Fruit fly (Drosophila melanogaster) whole organism, prepupa: ENCODE data around the gene RpL40.
A peak's percentile ranks its signal among the peaks of the same experiment; 100 is the strongest.

Source experiments
- CG11902 ChIP-seq: fragments of 200-800 bp; sonication (Bioruptor generic); optimal IDR thresholded peaks from 3 replicates; lab custom pipeline; 2016; ENCODE audit warnings: missing biosample characterization, missing genetic modification characterization
- CG15336 ChIP-seq: fragments of 200-800 bp; sonication (Bioruptor generic); IDR thresholded peaks from 2 replicates; pipeline ENCODE4 v1.3.6; 2022; ENCODE audit warnings: missing biosample characterization, missing genetic modification characterization
- CG3032 ChIP-seq: fragments of 200-800 bp; optimal IDR thresholded peaks from 2 replicates; lab custom pipeline; 2019; ENCODE audit warnings: missing biosample characterization, mild to moderate bottlenecking, missing genetic modification characterization, moderate library complexity
- CG6792 ChIP-seq: fragments of 200-800 bp; sonication (Bioruptor generic); optimal IDR thresholded peaks from 3 replicates; lab custom pipeline; 2016; ENCODE audit warnings: missing biosample characterization, missing genetic modification characterization
- CG6808 ChIP-seq: fragments of 200-800 bp; sonication (Bioruptor generic); optimal IDR thresholded peaks from 3 replicates; lab custom pipeline; 2017; ENCODE audit warnings: missing biosample characterization, missing genetic modification characterization, mild to moderate bottlenecking, moderate library complexity, missing genetic modification reagents
- CG8119 ChIP-seq: fragments of 200-800 bp; sonication (Bioruptor generic); IDR thresholded peaks from 3 replicates; pipeline ENCODE4 v1.3.6; 2022; ENCODE audit warnings: missing biosample characterization, missing genetic modification characterization
- Gug ChIP-seq: fragments of 200-800 bp; sonication (Bioruptor generic); IDR thresholded peaks from 2 replicates; pipeline ENCODE4 v1.3.6; 2022; ENCODE audit warnings: missing biosample characterization, missing genetic modification characterization
- Lpt ChIP-seq: fragments of 200-800 bp; sonication (Bioruptor generic); optimal IDR thresholded peaks from 3 replicates; lab custom pipeline; 2016; ENCODE audit warnings: missing biosample characterization, missing genetic modification characterization
- OdsH ChIP-seq: fragments of 200-800 bp; sonication (Bioruptor generic); optimal IDR thresholded peaks from 3 replicates; lab custom pipeline; 2016; ENCODE audit warnings: missing biosample characterization, missing genetic modification characterization
- Sox102F ChIP-seq: fragments of 200-800 bp; sonication (Bioruptor generic); optimal IDR thresholded peaks from 2 replicates; lab custom pipeline; 2016; ENCODE audit warnings: missing biosample characterization, mild to moderate bottlenecking, missing genetic modification characterization
- acj6 ChIP-seq: fragments of 200-800 bp; sonication (Bioruptor generic); optimal IDR thresholded peaks from 3 replicates; lab custom pipeline; 2016; ENCODE audit warnings: missing biosample characterization, missing genetic modification characterization
- salr ChIP-seq, 2 experiments: fragments of 200-800 bp; sonication (Bioruptor generic); optimal IDR thresholded peaks; 3 replicates each; lab custom pipeline; 2016 to 2018; ENCODE audit warnings: missing biosample characterization in 2 of 2, missing genetic modification characterization in 2 of 2, mild to moderate bottlenecking in 1 of 2

dm6 chr2L:4222921-4223279 is 4.6 kb upstream of the RpL40 start:
- peak; percentile 83 to 87 for TF ChIP-seq salr (GFP tag; optimal IDR thresholded peaks at IDR 0.05; lab: Kevin White, UChicago)
- TF ChIP-seq CG11902 (GFP tag; lab: Kevin White, UChicago) = peak; percentile 60
- peak; percentile 73 for TF ChIP-seq CG15336
- peak; percentile 81 for TF ChIP-seq Sox102F
- peak; percentile 80 for TF ChIP-seq CG6792
- TF ChIP-seq acj6 = peak; percentile 89
- TF ChIP-seq Gug = no peak
- peak; percentile 94 for TF ChIP-seq CG3032 (tag; lab: Kevin White, UChicago)
- peak; percentile 93 for TF ChIP-seq CG6808
- TF ChIP-seq OdsH = peak; percentile 85
- TF ChIP-seq Lpt (GFP tag; lab: Kevin White, UChicago) = peak; percentile 59
- TF ChIP-seq CG8119 (GFP tag; lab: Robert Waterston, UW) = peak; percentile 69
